Fruit fly (Drosophila melanogaster) whole organism, embryonic: Measurements from ENCODE around the gene gry.
A peak's percentile ranks its signal among the peaks of the same experiment; 100 is the strongest.

ENCODE experiments used
- Asciz ChIP-seq: fragments of 200-800 bp; sonication (Bioruptor generic); optimal IDR thresholded peaks from 2 replicates; lab custom pipeline; 2017; ENCODE audit warnings: missing biosample characterization, mild to moderate bottlenecking, missing genetic modification characterization, missing genetic modification reagents
- B-H1 ChIP-seq: fragments of 200-800 bp; sonication (Bioruptor generic); IDR thresholded peaks from 3 replicates; pipeline ENCODE4 v1.3.6; 2022; ENCODE audit warnings: missing biosample characterization, missing genetic modification characterization
- Bdp1 ChIP-seq: fragments of 200-800 bp; sonication (Bioruptor generic); optimal IDR thresholded peaks from 3 replicates; lab custom pipeline; 2016; ENCODE audit warnings: missing biosample characterization, missing genetic modification characterization
- CG10147 ChIP-seq: fragments of 200-800 bp; sonication (Bioruptor generic); optimal IDR thresholded peaks from 2 replicates; lab custom pipeline; 2019; ENCODE audit warnings: missing biosample characterization, mild to moderate bottlenecking, missing genetic modification characterization, moderate library complexity
- CG10979 ChIP-seq: fragments of 200-800 bp; sonication (Bioruptor generic); optimal IDR thresholded peaks from 2 replicates; lab custom pipeline; 2018; ENCODE audit warnings: missing biosample characterization, mild to moderate bottlenecking, missing genetic modification characterization, moderate library complexity
- CG12299 ChIP-seq: fragments of 200-800 bp; sonication (Bioruptor generic); optimal IDR thresholded peaks from 2 replicates; lab custom pipeline; 2018; ENCODE audit warnings: missing biosample characterization, mild to moderate bottlenecking, missing genetic modification characterization
- CG13123 ChIP-seq: fragments of 200-800 bp; sonication (Bioruptor generic); optimal IDR thresholded peaks from 2 replicates; lab custom pipeline; 2016; ENCODE audit warnings: missing biosample characterization, missing genetic modification characterization
- CG15514 ChIP-seq: fragments of 200-800 bp; sonication (Bioruptor generic); optimal IDR thresholded peaks from 3 replicates; lab custom pipeline; 2017; ENCODE audit warnings: missing biosample characterization, missing genetic modification characterization, mild to moderate bottlenecking, moderate library complexity, missing genetic modification reagents
- CG16863 ChIP-seq: fragments of 200-800 bp; sonication (Bioruptor generic); optimal IDR thresholded peaks from 3 replicates; lab custom pipeline; 2016; ENCODE audit warnings: missing biosample characterization, missing genetic modification characterization
- CG2199 ChIP-seq: fragments of 200-800 bp; sonication (Bioruptor generic); IDR thresholded peaks from 3 replicates; pipeline ENCODE4 v1.3.6; 2022; ENCODE audit warnings: missing biosample characterization, missing genetic modification characterization
- CG30020 ChIP-seq: fragments of 200-800 bp; optimal IDR thresholded peaks from 2 replicates; lab custom pipeline; 2019; ENCODE audit warnings: missing biosample characterization, mild to moderate bottlenecking, missing genetic modification characterization, moderate library complexity
- CG3847 ChIP-seq: fragments of 200-800 bp; sonication (Bioruptor generic); IDR thresholded peaks from 2 replicates; pipeline ENCODE4 v1.3.6; 2022; ENCODE audit warnings: missing biosample characterization, missing genetic modification characterization
- CG4707 ChIP-seq: fragments of 200-800 bp; sonication (Bioruptor generic); optimal IDR thresholded peaks from 2 replicates; lab custom pipeline; 2018; ENCODE audit warnings: missing biosample characterization, mild to moderate bottlenecking, missing genetic modification characterization, moderate library complexity
- CG6654 ChIP-seq: fragments of 200-800 bp; sonication (Bioruptor generic); optimal IDR thresholded peaks from 2 replicates; lab custom pipeline; 2017; ENCODE audit warnings: missing biosample characterization, mild to moderate bottlenecking, missing genetic modification characterization
- CG7556 ChIP-seq: fragments of 200-800 bp; sonication (Bioruptor generic); optimal IDR thresholded peaks from 2 replicates; lab custom pipeline; 2017; ENCODE audit warnings: missing biosample characterization, mild to moderate bottlenecking, missing genetic modification characterization
- CG7745 ChIP-seq: fragments of 200-800 bp; sonication (Bioruptor generic); optimal IDR thresholded peaks from 2 replicates; lab custom pipeline; 2018; ENCODE audit warnings: missing biosample characterization, mild to moderate bottlenecking, missing genetic modification characterization, moderate library complexity
- CG8924 ChIP-seq: fragments of 200-800 bp; optimal IDR thresholded peaks from 3 replicates; lab custom pipeline; 2019; ENCODE audit warnings: missing biosample characterization, mild to moderate bottlenecking, missing genetic modification characterization, moderate library complexity
- CG9797 ChIP-seq: fragments of 200-800 bp; sonication (Bioruptor generic); optimal IDR thresholded peaks from 3 replicates; lab custom pipeline; 2018; ENCODE audit warnings: missing biosample characterization, mild to moderate bottlenecking, missing genetic modification characterization
- Dp ChIP-seq: fragments of 200-800 bp; sonication (Bioruptor generic); optimal IDR thresholded peaks from 2 replicates; lab custom pipeline; 2018; ENCODE audit warnings: missing biosample characterization, mild to moderate bottlenecking, missing genetic modification characterization, moderate library complexity
- Dref ChIP-seq: fragments of 200-800 bp; sonication (Bioruptor generic); IDR thresholded peaks from 2 replicates; pipeline ENCODE4 v1.3.6; 2022; ENCODE audit warnings: missing biosample characterization, missing genetic modification characterization
- Gsc ChIP-seq: fragments of 200-800 bp; sonication (Bioruptor generic); IDR thresholded peaks from 2 replicates; pipeline ENCODE4 v1.3.6; 2022; ENCODE audit warnings: missing biosample characterization, missing genetic modification characterization
- Mad ChIP-seq: fragments of 200-800 bp; sonication (Bioruptor generic); optimal IDR thresholded peaks from 2 replicates; lab custom pipeline; 2016; ENCODE audit warnings: missing biosample characterization, missing genetic modification characterization
- NC2β ChIP-seq: fragments of 200-800 bp; sonication (Bioruptor generic); optimal IDR thresholded peaks from 2 replicates; lab custom pipeline; 2016; ENCODE audit warnings: missing biosample characterization, missing genetic modification characterization
- Nf-YB ChIP-seq: fragments of 200-800 bp; sonication (Bioruptor generic); optimal IDR thresholded peaks from 3 replicates; lab custom pipeline; 2019; ENCODE audit warnings: missing biosample characterization, mild to moderate bottlenecking, missing genetic modification characterization, moderate library complexity
- amos ChIP-seq: fragments of 200-800 bp; sonication (Bioruptor generic); IDR thresholded peaks from 2 replicates; pipeline ENCODE4 v1.3.6; 2022; ENCODE audit warnings: missing biosample characterization, missing genetic modification characterization; ENCODE audit not compliant: partially characterized antibody
- ap ChIP-seq: fragments of 200-800 bp; sonication (Bioruptor generic); IDR thresholded peaks from 2 replicates; pipeline ENCODE4 v1.3.6; 2022; ENCODE audit warnings: missing biosample characterization, missing genetic modification characterization
- chn ChIP-seq: fragments of 200-800 bp; sonication (Bioruptor generic); optimal IDR thresholded peaks from 2 replicates; lab custom pipeline; 2016; ENCODE audit warnings: missing biosample characterization, missing genetic modification characterization
- corto ChIP-seq: fragments of 200-800 bp; sonication (Bioruptor generic); optimal IDR thresholded peaks from 2 replicates; lab custom pipeline; 2016; ENCODE audit warnings: missing biosample characterization, mild to moderate bottlenecking, missing genetic modification characterization, moderate library complexity
- exex ChIP-seq: fragments of 200-800 bp; sonication (Bioruptor generic); optimal IDR thresholded peaks from 4 replicates; lab custom pipeline; 2018; ENCODE audit warnings: missing biosample characterization, mild to moderate bottlenecking, missing genetic modification characterization, moderate library complexity
- fd102C ChIP-seq: fragments of 200-800 bp; sonication (Bioruptor generic); optimal IDR thresholded peaks from 2 replicates; lab custom pipeline; 2018; ENCODE audit warnings: missing biosample characterization, mild to moderate bottlenecking, missing genetic modification characterization, moderate library complexity
- fd3F ChIP-seq: fragments of 200-800 bp; sonication (Bioruptor generic); optimal IDR thresholded peaks from 2 replicates; lab custom pipeline; 2018; ENCODE audit warnings: missing biosample characterization, mild to moderate bottlenecking, missing genetic modification characterization, moderate library complexity
- fru ChIP-seq: fragments of >200 bp; optimal IDR thresholded peaks from 2 replicates; lab custom pipeline; 2017
- hth ChIP-seq: fragments of >200 bp; optimal IDR thresholded peaks from 2 replicates; lab custom pipeline; 2017; ENCODE audit warnings: inconsistent platforms
- kah ChIP-seq: fragments of 200-800 bp; sonication (Bioruptor generic); optimal IDR thresholded peaks from 2 replicates; lab custom pipeline; 2018; ENCODE audit warnings: missing biosample characterization, mild to moderate bottlenecking, missing genetic modification characterization
- kay ChIP-seq: fragments of 200-800 bp; sonication (Bioruptor generic); optimal IDR thresholded peaks from 2 replicates; lab custom pipeline; 2016; ENCODE audit warnings: missing biosample characterization, missing genetic modification characterization
- lab ChIP-seq: fragments of 200-800 bp; sonication (Bioruptor generic); optimal IDR thresholded peaks from 3 replicates; lab custom pipeline; 2017; ENCODE audit warnings: missing biosample characterization, missing genetic modification characterization, mild to moderate bottlenecking, moderate library complexity, missing genetic modification reagents
- lmd ChIP-seq: fragments of 200-800 bp; sonication (Bioruptor generic); IDR thresholded peaks from 2 replicates; pipeline ENCODE4 v1.3.6; 2022; ENCODE audit warnings: missing biosample characterization, missing genetic modification characterization
- lola ChIP-seq, 3 experiments: fragments of >200 bp in 2 of 3; fragments of 200-800 bp in 1 of 3; sonication (Bioruptor generic) in 1 of 3; optimal IDR thresholded peaks; 2 replicates each; lab custom pipeline; 2017 to 2019; ENCODE audit warnings: missing biosample characterization in 3 of 3, missing genetic modification characterization in 3 of 3, mild to moderate bottlenecking in 1 of 3, moderate library complexity in 1 of 3
- maf-S ChIP-seq: fragments of 200-800 bp; sonication (Bioruptor generic); optimal IDR thresholded peaks from 2 replicates; lab custom pipeline; 2016; ENCODE audit warnings: missing biosample characterization, missing genetic modification characterization
- odd ChIP-seq: fragments of 200-800 bp; sonication (Bioruptor generic); optimal IDR thresholded peaks from 2 replicates; lab custom pipeline; 2017; ENCODE audit warnings: missing biosample characterization, mild to moderate bottlenecking, missing genetic modification characterization
- otp ChIP-seq: fragments of 200-800 bp; sonication (Bioruptor generic); IDR thresholded peaks from 3 replicates; pipeline ENCODE4, ENCODE4 v1.3.6; 2022; ENCODE audit warnings: missing biosample characterization, missing genetic modification characterization
- pan ChIP-seq, 4 experiments: fragments of >200 bp in 3 of 4; fragments of 200-800 bp in 1 of 4; sonication (Bioruptor generic) in 1 of 4; optimal IDR thresholded peaks in 3 of 4; IDR thresholded peaks in 1 of 4; 2 replicates each; pipeline versions ENCODE4 v1.3.6 to Lab custom; 2017 to 2022; ENCODE audit warnings: missing biosample characterization in 2 of 4, missing genetic modification characterization in 2 of 4, mixed read lengths in 1 of 4
- ranshi ChIP-seq: fragments of 200-800 bp; sonication (Bioruptor generic); IDR thresholded peaks from 2 replicates; pipeline ENCODE4 v1.3.6; 2022; ENCODE audit warnings: missing biosample characterization, missing genetic modification characterization
- sim ChIP-seq: fragments of 200-800 bp; sonication (Bioruptor generic); IDR thresholded peaks from 2 replicates; pipeline ENCODE4 v1.3.6; 2022; ENCODE audit warnings: missing biosample characterization, missing genetic modification characterization
- trh ChIP-seq: fragments of 200-800 bp; sonication (Bioruptor generic); optimal IDR thresholded peaks from 2 replicates; lab custom pipeline; 2016; ENCODE audit warnings: missing biosample characterization, missing genetic modification characterization
- tx ChIP-seq: fragments of 200-800 bp; sonication (Bioruptor generic); optimal IDR thresholded peaks from 2 replicates; lab custom pipeline; 2016; ENCODE audit warnings: missing biosample characterization, missing genetic modification characterization
- zen ChIP-seq: fragments of 200-800 bp; sonication (Bioruptor generic); optimal IDR thresholded peaks from 3 replicates; lab custom pipeline; 2018; ENCODE audit warnings: missing biosample characterization, mild to moderate bottlenecking, missing genetic modification characterization, moderate library complexity
- zfh2 ChIP-seq: fragments of 200-800 bp; sonication (Bioruptor generic); optimal IDR thresholded peaks from 2 replicates; lab custom pipeline; 2016; ENCODE audit warnings: missing biosample characterization, missing genetic modification characterization

Gene gry

dm6 chr3L:3249997-3250774, 51.3 kb downstream of the gry start (continued):
- peak; percentile 92 for TF ChIP-seq NC2β (GFP tag; lab: Kevin White, UChicago)
- peak; percentile 83 for TF ChIP-seq CG30020 (tag; lab: Kevin White, UChicago)
- no peak for TF ChIP-seq hth (lab: Kevin White, UChicago)
- TF ChIP-seq CG8924 (tag; lab: Kevin White, UChicago): peak; percentile 98
- TF ChIP-seq CG3847: peak; percentile 89
- peak; percentile 88 for TF ChIP-seq CG6654 (GFP tag; lab: Kevin White, UChicago)
- peak; percentile 95 for TF ChIP-seq zfh2 (GFP tag; lab: Kevin White, UChicago)
- TF ChIP-seq otp (GFP tag; lab: Robert Waterston, UW): peak; percentile 77
- peak; percentile 92 for TF ChIP-seq Mad
- no peak for TF ChIP-seq CG7745 (tag; lab: Kevin White, UChicago)
- TF ChIP-seq ranshi: peak; percentile 81
- peak; percentile 37 for TF ChIP-seq corto (GFP tag; lab: Kevin White, UChicago)
- peak; percentile 91 for TF ChIP-seq Asciz
- TF ChIP-seq CG4707 (GFP tag; lab: Kevin White, UChicago): peak; percentile 76
- TF ChIP-seq lab (GFP tag; lab: Kevin White, UChicago): peak; percentile 89
- TF ChIP-seq CG15514 (GFP tag; lab: Kevin White, UChicago): peak; percentile 73
- TF ChIP-seq CG10979: peak; percentile 97
- TF ChIP-seq lmd: peak; percentile 93
- peak; percentile 58; the same call in 1 of the 2 replicates for TF ChIP-seq sim
- TF ChIP-seq odd (GFP tag; lab: Kevin White, UChicago): peak; percentile 96
- no peak for TF ChIP-seq Dref
- peak; percentile 59 for TF ChIP-seq Gsc
- peak; percentile 97 for TF ChIP-seq CG7556 (GFP tag; lab: Kevin White, UChicago)
- peak; percentile 89 for TF ChIP-seq kay (GFP tag; lab: Kevin White, UChicago)
- peak; percentile 90 for TF ChIP-seq maf-S (GFP tag; lab: Kevin White, UChicago)
- peak; percentile 96 for TF ChIP-seq CG16863 (GFP tag; lab: Kevin White, UChicago)
- peak; percentile 10 for TF ChIP-seq fd102C (GFP tag; lab: Kevin White, UChicago)
- peak; percentile 8 for TF ChIP-seq Dp (GFP tag; lab: Kevin White, UChicago)
- TF ChIP-seq tx (GFP tag; lab: Kevin White, UChicago): peak; percentile 95
- peak; percentile 18 for TF ChIP-seq CG9797 (GFP tag; lab: Kevin White, UChicago)
- peak; percentile 87 for TF ChIP-seq trh (GFP tag; lab: Kevin White, UChicago)
- TF ChIP-seq amos: no peak; the same call in 1 of the 2 replicates
- peak; percentile 87 for TF ChIP-seq Bdp1 (GFP tag; lab: Kevin White, UChicago)
- peak; percentile 86 for TF ChIP-seq Nf-YB (GFP tag; lab: Kevin White, UChicago)
- peak; percentile 85 for TF ChIP-seq zen (tag; lab: Kevin White, UChicago)
- TF ChIP-seq CG2199: no peak
- no peak for TF ChIP-seq fru (lab: Kevin White, UChicago)
- peak; percentile 78 for TF ChIP-seq CG12299 (tag; lab: Kevin White, UChicago)
- TF ChIP-seq pan (optimal IDR thresholded peaks at IDR 0.05; lab: Kevin White, UChicago): no peak
- peak in 1 of 2 experiments; percentile 75 for TF ChIP-seq pan (GFP tag; optimal IDR thresholded peaks at IDR 0.05 in 1 of 2, IDR thresholded peaks at IDR 0.05 in 1 of 2)
- TF ChIP-seq B-H1 (GFP tag; lab: Robert Waterston, UW): peak; percentile 71
- TF ChIP-seq CG13123 (GFP tag; lab: Kevin White, UChicago): peak; percentile 85
- peak; percentile 73 for TF ChIP-seq kah (GFP tag; lab: Kevin White, UChicago)
- peak; percentile 94 for TF ChIP-seq fd3F (GFP tag; lab: Kevin White, UChicago)
- TF ChIP-seq exex (tag; lab: Kevin White, UChicago): peak; percentile 58
- peak in 1 of 3 experiments; percentile 97 for TF ChIP-seq lola (GFP tag; optimal IDR thresholded peaks at IDR 0.05; lab: Kevin White, UChicago)
- peak; percentile 94 for TF ChIP-seq CG10147
- TF ChIP-seq chn: peak; percentile 92
- TF ChIP-seq ap: peak; percentile 72
